Worm (Caenorhabditis elegans): ENCODE results near the gene srx-20.
"Not testable (repeated sequence)": the region's sequence is repeated elsewhere in the genome, so short reads cannot be mapped to it uniquely, and the experiment has no call there.

DNA sequence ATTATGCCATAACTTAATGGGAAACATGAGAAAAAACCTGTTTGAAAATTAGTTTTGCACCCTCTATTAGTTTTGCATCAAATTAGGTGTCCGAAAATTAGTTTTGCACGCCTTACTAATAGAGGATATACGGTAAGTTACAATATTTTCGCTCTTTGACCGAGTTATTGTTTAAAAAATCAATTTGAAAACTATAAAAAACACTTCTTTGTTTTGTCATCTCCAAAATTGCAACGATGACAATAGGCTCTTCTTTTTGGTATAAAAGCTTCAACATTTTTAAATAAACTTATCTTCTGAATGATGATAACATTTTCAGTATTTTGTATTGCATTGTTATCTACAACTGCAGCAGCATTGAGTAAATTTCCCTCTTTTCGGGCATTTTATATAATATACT, 40.4 kb upstream of the srx-20 start, which contains the start of gene H20E11.2:
- not testable (repeated sequence) for TF ChIP-seq nhr-12 (tag; optimal IDR thresholded peaks at IDR 0.05); ces-1 (GFP tag; optimal IDR thresholded peaks at IDR 0.05); blmp-1 (tag; optimal IDR thresholded peaks at IDR 0.05); sptf-1 (tag; optimal IDR thresholded peaks at IDR 0.05); cnd-1 (tag; optimal IDR thresholded peaks at IDR 0.05); nhr-2 (tag; optimal IDR thresholded peaks at IDR 0.05); sem-2 (GFP tag; optimal IDR thresholded peaks at IDR 0.05); snpc-4 (tag; optimal IDR thresholded peaks at IDR 0.05); nhr-28 (tag; optimal IDR thresholded peaks at IDR 0.05); ceh-43 (GFP tag; optimal IDR thresholded peaks at IDR 0.05); lin-13 (tag; optimal IDR thresholded peaks at IDR 0.05); mep-1 (tag; optimal IDR thresholded peaks at IDR 0.05); elt-3 (tag; optimal IDR thresholded peaks at IDR 0.05)

Measured in whole organism, mixed stage, embryonic.